Worm (Caenorhabditis elegans) whole organism, young adult: ENCODE measurements around the gene F01F1.3.

Source experiments
- nfya-2 ChIP-seq: fragments of 200-800 bp; sonication (Bioruptor generic); IDR thresholded peaks from 2 replicates; pipeline ENCODE4 v1.3.6; 2022; ENCODE audit warnings: missing genetic modification reagents, missing genetic modification characterization, missing compliant biosample characterization
- snpc-4 ChIP-seq, 5 experiments: fragments of 150-350 bp in 1 of 5; sonication (generic microtip) in 4 of 5; optimal IDR thresholded peaks; 2 replicates each; lab custom pipeline; 2014 to 2018; ENCODE audit warnings: missing genetic modification characterization in 5 of 5, missing biosample characterization in 3 of 5, antibody characterized with exemption in 2 of 5, mild to moderate bottlenecking in 2 of 5, missing compliant biosample characterization in 2 of 5, missing genotype in 2 of 5, moderate library complexity in 2 of 5, missing genetic modification reagents in 1 of 5

- no peak for TF ChIP-seq nfya-2 (GFP tag; lab: Robert Waterston, UW)
- no peak for TF ChIP-seq snpc-4 (GFP tag; optimal IDR thresholded peaks at IDR 0.05; lab: Kevin White, UChicago)
- no peak for TF ChIP-seq snpc-4 (tag; optimal IDR thresholded peaks at IDR 0.05; lab: Kevin White, UChicago)
These were observed 2.3 kb upstream of the F01F1.3 start, which contains the start of gene F01F1.15 for ce11 chrIII:5869429-5869828.
